Fruit fly (Drosophila melanogaster) whole organism, embryonic: ENCODE measurements around the gene CG16957.

ENCODE experiments used
- Atf3 ChIP-seq: fragments of 200-800 bp; sonication (Bioruptor generic); optimal IDR thresholded peaks from 3 replicates; lab custom pipeline; 2016; ENCODE audit warnings: missing biosample characterization, missing genetic modification characterization
- Awh ChIP-seq: fragments of 200-800 bp; sonication (Bioruptor generic); IDR thresholded peaks from 2 replicates; pipeline ENCODE4, ENCODE4 v1.3.6; 2022; ENCODE audit warnings: missing biosample characterization, missing genetic modification characterization
- B-H1 ChIP-seq: fragments of 200-800 bp; sonication (Bioruptor generic); IDR thresholded peaks from 3 replicates; pipeline ENCODE4 v1.3.6; 2022; ENCODE audit warnings: missing biosample characterization, missing genetic modification characterization
- Bdp1 ChIP-seq: fragments of 200-800 bp; sonication (Bioruptor generic); optimal IDR thresholded peaks from 3 replicates; lab custom pipeline; 2016; ENCODE audit warnings: missing biosample characterization, missing genetic modification characterization
- CG10565 ChIP-seq: fragments of 200-800 bp; sonication (Bioruptor generic); optimal IDR thresholded peaks from 3 replicates; lab custom pipeline; 2016; ENCODE audit warnings: missing biosample characterization, mild to moderate bottlenecking, missing genetic modification characterization
- CG11723 ChIP-seq: fragments of 200-800 bp; sonication (Bioruptor generic); optimal IDR thresholded peaks from 2 replicates; lab custom pipeline; 2017; ENCODE audit warnings: missing biosample characterization, mild to moderate bottlenecking, missing genetic modification characterization
- CG14860 ChIP-seq: fragments of 200-800 bp; sonication (Bioruptor generic); IDR thresholded peaks from 3 replicates; pipeline ENCODE4 v1.3.6; 2022; ENCODE audit warnings: missing biosample characterization, missing genetic modification characterization; ENCODE audit not compliant: partially characterized antibody
- CG1529 ChIP-seq: fragments of 200-800 bp; sonication (Bioruptor generic); optimal IDR thresholded peaks from 3 replicates; lab custom pipeline; 2018; ENCODE audit warnings: missing biosample characterization, missing genetic modification characterization
- CG15514 ChIP-seq: fragments of 200-800 bp; sonication (Bioruptor generic); optimal IDR thresholded peaks from 3 replicates; lab custom pipeline; 2017; ENCODE audit warnings: missing biosample characterization, missing genetic modification characterization, mild to moderate bottlenecking, moderate library complexity, missing genetic modification reagents
- CG17385 ChIP-seq: fragments of 200-800 bp; sonication (Bioruptor generic); optimal IDR thresholded peaks from 3 replicates; lab custom pipeline; 2018; ENCODE audit warnings: missing biosample characterization, mild to moderate bottlenecking, missing genetic modification characterization
- CG18011 ChIP-seq: fragments of 200-800 bp; sonication (Bioruptor generic); optimal IDR thresholded peaks from 2 replicates; lab custom pipeline; 2017; ENCODE audit warnings: missing biosample characterization, missing genetic modification characterization, mild to moderate bottlenecking, moderate library complexity, missing genotype
- CG1832 ChIP-seq: fragments of 200-800 bp; sonication (Bioruptor generic); optimal IDR thresholded peaks from 2 replicates; lab custom pipeline; 2017; ENCODE audit warnings: missing biosample characterization, mild to moderate bottlenecking, missing genetic modification characterization, inconsistent platforms
- CG2129 ChIP-seq: fragments of 200-800 bp; sonication (Bioruptor generic); IDR thresholded peaks from 2 replicates; pipeline ENCODE4 v1.3.6; 2022; ENCODE audit warnings: missing biosample characterization, missing genetic modification characterization; ENCODE audit not compliant: partially characterized antibody
- CG32772 ChIP-seq: fragments of 200-800 bp; sonication (Bioruptor generic); IDR thresholded peaks from 2 replicates; pipeline ENCODE4 v1.3.6; 2022; ENCODE audit warnings: missing biosample characterization, missing genetic modification characterization
- CG3838 ChIP-seq: fragments of 200-800 bp; sonication (Bioruptor generic); optimal IDR thresholded peaks from 3 replicates; lab custom pipeline; 2016; ENCODE audit warnings: missing biosample characterization, missing genetic modification characterization
- CG4328 ChIP-seq: fragments of 200-800 bp; sonication (Bioruptor generic); optimal IDR thresholded peaks from 3 replicates; lab custom pipeline; 2017; ENCODE audit warnings: missing biosample characterization, missing genetic modification reagents, missing genetic modification characterization
- CG43689 ChIP-seq: fragments of 200-800 bp; sonication (Bioruptor generic); IDR thresholded peaks from 2 replicates; pipeline ENCODE4 v1.3.6; 2022; ENCODE audit warnings: missing biosample characterization, missing genetic modification characterization
- CG4424 ChIP-seq: fragments of 200-800 bp; sonication (Bioruptor generic); optimal IDR thresholded peaks from 3 replicates; lab custom pipeline; 2016; ENCODE audit warnings: missing biosample characterization, missing genetic modification characterization
- CG7271 ChIP-seq: fragments of 200-800 bp; sonication (Bioruptor generic); optimal IDR thresholded peaks from 2 replicates; lab custom pipeline; 2018; ENCODE audit warnings: missing biosample characterization, mild to moderate bottlenecking, missing genetic modification characterization, moderate library complexity
- CG8089 ChIP-seq: fragments of 200-800 bp; sonication (Bioruptor generic); optimal IDR thresholded peaks from 3 replicates; lab custom pipeline; 2016; ENCODE audit warnings: missing biosample characterization, missing genetic modification characterization
- CG8944 ChIP-seq: fragments of 200-800 bp; sonication (Bioruptor generic); optimal IDR thresholded peaks from 3 replicates; lab custom pipeline; 2016; ENCODE audit warnings: missing biosample characterization, missing genetic modification characterization
- Dad ChIP-seq: fragments of 200-800 bp; sonication (Bioruptor generic); optimal IDR thresholded peaks from 3 replicates; lab custom pipeline; 2016; ENCODE audit warnings: missing biosample characterization, missing genetic modification characterization
- HLH3B ChIP-seq: fragments of 200-800 bp; sonication (Bioruptor generic); IDR thresholded peaks from 2 replicates; pipeline ENCODE4 v1.3.6; 2022; ENCODE audit warnings: missing biosample characterization, missing genetic modification characterization
- HLH4C ChIP-seq: fragments of 200-800 bp; sonication (Bioruptor generic); IDR thresholded peaks from 3 replicates; pipeline ENCODE4 v1.3.6; 2022; ENCODE audit warnings: missing biosample characterization, missing genetic modification characterization; ENCODE audit not compliant: partially characterized antibody
- Hand ChIP-seq: fragments of 200-800 bp; sonication (Bioruptor generic); optimal IDR thresholded peaks from 2 replicates; lab custom pipeline; 2017; ENCODE audit warnings: mild to moderate bottlenecking, missing biosample characterization, missing genetic modification reagents, missing genetic modification characterization
- Mad ChIP-seq: fragments of 200-800 bp; sonication (Bioruptor generic); optimal IDR thresholded peaks from 2 replicates; lab custom pipeline; 2016; ENCODE audit warnings: missing biosample characterization, missing genetic modification characterization
- Nf-YB ChIP-seq: fragments of 200-800 bp; sonication (Bioruptor generic); optimal IDR thresholded peaks from 3 replicates; lab custom pipeline; 2019; ENCODE audit warnings: missing biosample characterization, mild to moderate bottlenecking, missing genetic modification characterization, moderate library complexity
- PHDP ChIP-seq: fragments of 200-800 bp; sonication (Bioruptor generic); optimal IDR thresholded peaks from 3 replicates; lab custom pipeline; 2018; ENCODE audit warnings: missing biosample characterization, mild to moderate bottlenecking, missing genetic modification characterization, moderate library complexity
- Side ChIP-seq: fragments of 200-800 bp; sonication (Bioruptor generic); optimal IDR thresholded peaks from 2 replicates; lab custom pipeline; 2016; ENCODE audit warnings: missing biosample characterization, missing genetic modification characterization
- Sin3A ChIP-seq: fragments of >200 bp; optimal IDR thresholded peaks from 2 replicates; lab custom pipeline; 2018
- Spps ChIP-seq: fragments of 200-800 bp; sonication (Bioruptor generic); optimal IDR thresholded peaks from 2 replicates; lab custom pipeline; 2018; ENCODE audit warnings: missing biosample characterization, mild to moderate bottlenecking, missing genetic modification characterization
- ase ChIP-seq: fragments of 200-800 bp; sonication (Bioruptor generic); IDR thresholded peaks from 3 replicates; pipeline ENCODE4 v1.3.6; 2022; ENCODE audit warnings: missing biosample characterization, missing genetic modification characterization
- dmrt11E ChIP-seq: fragments of 200-800 bp; sonication (Bioruptor generic); optimal IDR thresholded peaks from 3 replicates; lab custom pipeline; 2018; ENCODE audit warnings: missing biosample characterization, mild to moderate bottlenecking, missing genetic modification characterization, moderate library complexity
- en ChIP-seq: fragments of 200-800 bp; sonication (Bioruptor generic); optimal IDR thresholded peaks from 2 replicates; lab custom pipeline; 2016; ENCODE audit warnings: missing biosample characterization, missing genetic modification characterization
- eve ChIP-seq, 2 experiments: fragments of >200 bp; optimal IDR thresholded peaks; 2 replicates each; lab custom pipeline; 2017; ENCODE audit warnings: missing biosample characterization in 2 of 2, missing genetic modification characterization in 2 of 2
- fd102C ChIP-seq: fragments of 200-800 bp; sonication (Bioruptor generic); optimal IDR thresholded peaks from 2 replicates; lab custom pipeline; 2018; ENCODE audit warnings: missing biosample characterization, mild to moderate bottlenecking, missing genetic modification characterization, moderate library complexity
- fd64A ChIP-seq: fragments of 200-800 bp; sonication (Bioruptor generic); optimal IDR thresholded peaks from 3 replicates; lab custom pipeline; 2018; ENCODE audit warnings: missing biosample characterization, mild to moderate bottlenecking, missing genetic modification characterization
- grn ChIP-seq: fragments of 200-800 bp; sonication (Bioruptor generic); optimal IDR thresholded peaks from 3 replicates; lab custom pipeline; 2017; ENCODE audit warnings: missing biosample characterization, missing genetic modification characterization
- inv ChIP-seq: fragments of 200-800 bp; sonication (Bioruptor generic); IDR thresholded peaks from 2 replicates; pipeline ENCODE4 v1.3.6; 2022; ENCODE audit warnings: missing biosample characterization, missing genetic modification characterization; ENCODE audit not compliant: partially characterized antibody
- kni ChIP-seq: fragments of 200-800 bp; sonication (Bioruptor generic); optimal IDR thresholded peaks from 3 replicates; lab custom pipeline; 2017; ENCODE audit warnings: mild to moderate bottlenecking, missing biosample characterization, missing genetic modification reagents, missing genetic modification characterization
- lab ChIP-seq: fragments of 200-800 bp; sonication (Bioruptor generic); optimal IDR thresholded peaks from 3 replicates; lab custom pipeline; 2017; ENCODE audit warnings: missing biosample characterization, missing genetic modification characterization, mild to moderate bottlenecking, moderate library complexity, missing genetic modification reagents
- lola ChIP-seq, 3 experiments: fragments of >200 bp in 2 of 3; fragments of 200-800 bp in 1 of 3; sonication (Bioruptor generic) in 1 of 3; optimal IDR thresholded peaks; 2 replicates each; lab custom pipeline; 2017 to 2019; ENCODE audit warnings: missing biosample characterization in 3 of 3, missing genetic modification characterization in 3 of 3, mild to moderate bottlenecking in 1 of 3, moderate library complexity in 1 of 3
- prd ChIP-seq, 3 experiments: fragments of >200 bp in 2 of 3; fragments of 200-800 bp in 1 of 3; sonication (Bioruptor generic) in 1 of 3; optimal IDR thresholded peaks in 2 of 3; IDR thresholded peaks in 1 of 3; 2 replicates in 2 of 3; 3 replicates in 1 of 3; pipeline versions ENCODE4 v1.3.6 to Lab custom; 2017 to 2022; ENCODE audit warnings: missing biosample characterization in 1 of 3, missing genetic modification characterization in 1 of 3
- ranshi ChIP-seq: fragments of 200-800 bp; sonication (Bioruptor generic); IDR thresholded peaks from 2 replicates; pipeline ENCODE4 v1.3.6; 2022; ENCODE audit warnings: missing biosample characterization, missing genetic modification characterization
- rib ChIP-seq: fragments of 200-800 bp; sonication (Bioruptor generic); IDR thresholded peaks from 2 replicates; pipeline ENCODE4 v1.3.6; 2022; ENCODE audit warnings: missing biosample characterization, missing genetic modification characterization
- sens-2 ChIP-seq: fragments of 200-800 bp; sonication (Bioruptor generic); IDR thresholded peaks from 2 replicates; pipeline ENCODE4 v1.3.6; 2022; ENCODE audit warnings: missing biosample characterization, missing genetic modification characterization
- sima ChIP-seq: fragments of 200-800 bp; sonication (Bioruptor generic); optimal IDR thresholded peaks from 2 replicates; lab custom pipeline; 2016; ENCODE audit warnings: missing biosample characterization, missing genetic modification characterization
- sisA ChIP-seq: fragments of 200-800 bp; sonication (Bioruptor generic); IDR thresholded peaks from 2 replicates; pipeline ENCODE4 v1.3.6; 2022; ENCODE audit warnings: missing biosample characterization, missing genetic modification characterization
- slou ChIP-seq: fragments of 200-800 bp; sonication (Bioruptor generic); optimal IDR thresholded peaks from 3 replicates; lab custom pipeline; 2016; ENCODE audit warnings: missing biosample characterization, missing genetic modification characterization
- sna ChIP-seq: fragments of 200-800 bp; sonication (Bioruptor generic); IDR thresholded peaks from 2 replicates; pipeline ENCODE4 v1.3.6; 2022; ENCODE audit warnings: missing biosample characterization, missing genetic modification characterization; ENCODE audit not compliant: partially characterized antibody

CG16957 gene

dm6 chr2L:13387255-13387654 lies 8.7 kb downstream of the CG16957 start, which contains the start of the genes Ing5 and CG7099 (continued):
- no peak for TF ChIP-seq prd (optimal IDR thresholded peaks at IDR 0.05; lab: Kevin White, UChicago)
- TF ChIP-seq prd (GFP tag; IDR thresholded peaks at IDR 0.05; lab: Robert Waterston, UW), result peak; percentile 98
- peak; percentile 96 for TF ChIP-seq dmrt11E
- TF ChIP-seq sisA (GFP tag; lab: Robert Waterston, UW), result peak; percentile 97
- TF ChIP-seq Side (GFP tag; lab: Kevin White, UChicago), result peak; percentile 83
- TF ChIP-seq CG17385, result peak; percentile 88
- peak; percentile 87 for TF ChIP-seq CG18011
- peak; percentile 92 for TF ChIP-seq Spps
- TF ChIP-seq CG2129 (GFP tag; lab: Robert Waterston, UW), result 0 out of 2 replicates have a peak, but pooled peaks have one; percentile 34
- TF ChIP-seq PHDP (tag; lab: Kevin White, UChicago), result peak; percentile 96
- TF ChIP-seq CG11723 (GFP tag; lab: Kevin White, UChicago), result peak; percentile 89
- TF ChIP-seq Nf-YB, result peak; percentile 83
- peak; percentile 71 for TF ChIP-seq HLH4C (GFP tag; lab: Robert Waterston, UW)
- TF ChIP-seq Awh (GFP tag; lab: Robert Waterston, UW), result peak; percentile 94
- peak; percentile 56 for TF ChIP-seq inv (GFP tag; lab: Robert Waterston, UW)
- peak; percentile 91 for TF ChIP-seq CG43689 (GFP tag; lab: Robert Waterston, UW)
- TF ChIP-seq sna (GFP tag; lab: Robert Waterston, UW), result peak; percentile 67
- TF ChIP-seq HLH3B (GFP tag; lab: Robert Waterston, UW), result peak; percentile 96
- no peak for TF ChIP-seq grn
- peak; percentile 77 for TF ChIP-seq CG8089
- TF ChIP-seq Atf3 (GFP tag; lab: Kevin White, UChicago), result peak; percentile 90
- TF ChIP-seq fd64A (GFP tag; lab: Kevin White, UChicago), result peak; percentile 77
- peak; percentile 74 for TF ChIP-seq fd102C (GFP tag; lab: Kevin White, UChicago)
- TF ChIP-seq CG10565, result peak; percentile 61
- TF ChIP-seq Sin3A (lab: Kevin White, UChicago), result no peak
- peak; percentile 95 for TF ChIP-seq B-H1 (GFP tag; lab: Robert Waterston, UW)
- TF ChIP-seq CG8944 (GFP tag; lab: Kevin White, UChicago), result peak; percentile 88
- peak; percentile 97 for TF ChIP-seq ranshi (GFP tag; lab: Robert Waterston, UW)
- peak; percentile 92 for TF ChIP-seq CG15514 (GFP tag; lab: Kevin White, UChicago)
- TF ChIP-seq ase (GFP tag; lab: Robert Waterston, UW), result peak; percentile 96
- peak; percentile 93 for TF ChIP-seq Dad (GFP tag; lab: Kevin White, UChicago)
- peak; percentile 94 for TF ChIP-seq CG4328 (GFP tag; lab: Kevin White, UChicago)
- TF ChIP-seq CG3838, result peak; percentile 87
- TF ChIP-seq CG1529, result peak; percentile 91
- peak; percentile 93 for TF ChIP-seq Bdp1 (GFP tag; lab: Kevin White, UChicago)
- peak; percentile 96 for TF ChIP-seq CG4424 (GFP tag; lab: Kevin White, UChicago)
- TF ChIP-seq CG1832 (GFP tag; lab: Kevin White, UChicago), result no peak
- TF ChIP-seq sens-2 (GFP tag; lab: Robert Waterston, UW), result peak; percentile 92
- peak; percentile 89 for TF ChIP-seq CG7271 (tag; lab: Kevin White, UChicago)
- TF ChIP-seq eve (GFP tag; optimal IDR thresholded peaks at IDR 0.05; lab: Kevin White, UChicago), result no peak
- peak; percentile 60 for TF ChIP-seq en (GFP tag; lab: Kevin White, UChicago)
- no peak for TF ChIP-seq kni (GFP tag; lab: Kevin White, UChicago)
- TF ChIP-seq Mad, result peak; percentile 96
- peak; percentile 93 for TF ChIP-seq rib (GFP tag; lab: Robert Waterston, UW)
- peak; percentile 97 for TF ChIP-seq lab
- TF ChIP-seq slou (GFP tag; lab: Kevin White, UChicago), result peak; percentile 97
- TF ChIP-seq Hand (GFP tag; lab: Kevin White, UChicago), result peak; percentile 81
- peak; percentile 97 for TF ChIP-seq CG32772 (GFP tag; lab: Robert Waterston, UW)
- peak in 1 of 3 experiments; percentile 94 for TF ChIP-seq lola (GFP tag; optimal IDR thresholded peaks at IDR 0.05; lab: Kevin White, UChicago)
- peak; percentile 62; the same call in 2 of the 3 replicates for TF ChIP-seq CG14860 (GFP tag; lab: Robert Waterston, UW)
- TF ChIP-seq sima, result peak; percentile 61
